Worm (Caenorhabditis elegans): ENCODE results near the gene nspe-1.

The nspe-1 gene

DNA sequence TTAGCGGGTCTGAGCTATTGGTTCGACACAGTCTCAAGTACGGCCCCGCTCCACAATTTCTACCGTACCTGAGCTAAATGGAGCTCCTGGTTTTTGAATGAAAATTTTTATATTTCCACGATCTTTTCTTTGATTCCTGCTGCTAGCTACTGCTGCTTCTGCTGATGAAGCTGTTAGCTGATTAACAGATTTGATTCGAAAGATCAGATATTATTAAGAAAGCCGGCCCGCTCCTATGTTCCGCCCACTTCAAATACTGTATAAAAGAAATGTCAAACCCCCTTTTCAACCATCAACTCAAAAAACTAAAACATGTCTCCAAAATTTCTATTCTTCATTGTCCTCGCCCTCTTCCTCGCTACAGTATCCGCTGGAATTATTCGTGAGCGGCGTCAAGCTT is 3.1 kb downstream of the nspe-1 start, which contains the start of gene nspe-3:
nspe-3 (plus strand) TSS at position 301 of the 400 bp plus-strand sequence.
- TF ChIP-seq lin-11 (tag; optimal IDR thresholded peaks at IDR 0.05), result no peak
- no peak for TF ChIP-seq crh-2 (tag; optimal IDR thresholded peaks at IDR 0.05)
- no peak for TF ChIP-seq nhr-77 (tag; optimal IDR thresholded peaks at IDR 0.05)
- no peak for TF ChIP-seq lin-13 (GFP tag; optimal IDR thresholded peaks at IDR 0.05)
- no peak for TF ChIP-seq blmp-1 (tag; optimal IDR thresholded peaks at IDR 0.05; ENCODE audit: insufficient read depth)
- TF ChIP-seq ZK546.5 (tag; optimal IDR thresholded peaks at IDR 0.05), result no peak
- no peak for TF ChIP-seq lsy-2 (tag; optimal IDR thresholded peaks at IDR 0.05)
- TF ChIP-seq lin-39 (tag; optimal IDR thresholded peaks at IDR 0.05), result no peak
- TF ChIP-seq dmd-4 (tag; optimal IDR thresholded peaks at IDR 0.05), result no peak

DNA sequence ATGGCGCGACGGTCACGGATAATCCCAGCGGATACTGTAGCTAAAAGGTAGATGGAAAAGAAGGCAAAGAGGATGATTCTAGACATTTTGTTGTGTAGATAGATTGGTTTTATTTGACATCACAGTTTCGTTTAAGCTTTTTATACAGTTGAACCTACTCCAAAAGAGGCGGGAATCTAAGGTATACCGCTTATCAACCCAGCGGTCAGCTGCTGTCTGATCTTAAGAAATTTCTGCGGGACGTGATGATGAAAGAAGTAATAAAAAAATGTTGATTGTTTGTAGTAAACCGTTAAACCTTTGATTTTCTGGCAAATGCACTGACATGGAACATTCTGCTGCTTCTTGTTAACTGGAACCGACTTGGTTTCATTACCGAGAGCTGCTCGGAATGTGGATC is 4.6 kb downstream of the nspe-1 start, which contains the start of gene nspe-6:
nspe-6 (minus strand) TSS at position 101 of the 400 bp plus-strand sequence.
- TF ChIP-seq nhr-21 (tag; optimal IDR thresholded peaks at IDR 0.05) (no peak), unc-62 (GFP tag; optimal IDR thresholded peaks at IDR 0.05) (no peak), dmd-4 (tag; optimal IDR thresholded peaks at IDR 0.05) (no peak), mab-5 (tag; optimal IDR thresholded peaks at IDR 0.05) (no peak), blmp-1 (tag; optimal IDR thresholded peaks at IDR 0.05; ENCODE audit: insufficient read depth) (no peak), nhr-6 (tag; optimal IDR thresholded peaks at IDR 0.05) (no peak), sem-4 (tag; optimal IDR thresholded peaks at IDR 0.05) (no peak), nhr-129 (tag; optimal IDR thresholded peaks at IDR 0.05) (no peak), nhr-11 (tag; optimal IDR thresholded peaks at IDR 0.05) (no peak), unc-55 (GFP tag; optimal IDR thresholded peaks at IDR 0.05) (no peak), lsy-2 (tag; optimal IDR thresholded peaks at IDR 0.05) (no peak), nhr-77 (tag; optimal IDR thresholded peaks at IDR 0.05) (no peak), fos-1 (tag; optimal IDR thresholded peaks at IDR 0.05) (no peak), elt-1 (tag; optimal IDR thresholded peaks at IDR 0.05) (no peak)

DNA sequence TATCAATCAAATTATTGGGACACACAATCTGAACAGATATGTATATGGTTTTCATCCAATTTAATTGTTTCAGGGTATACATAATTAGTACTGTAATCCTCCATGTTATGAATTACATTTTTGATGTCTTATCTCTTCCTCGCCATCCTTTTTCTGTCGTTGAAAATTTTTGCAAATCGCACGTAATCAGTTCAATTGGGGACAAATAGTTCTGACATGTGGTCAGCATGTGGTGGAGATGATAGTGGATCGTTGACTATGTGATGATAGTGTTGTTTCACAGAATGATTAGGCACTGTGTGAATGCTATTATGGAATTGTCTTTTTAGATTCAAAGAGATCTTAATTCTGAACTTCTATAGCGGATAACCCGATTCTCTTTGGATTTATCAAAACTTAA is 5.3 kb downstream of the nspe-1 start:
- TF ChIP-seq snpc-4 (tag; optimal IDR thresholded peaks at IDR 0.05), result no peak
- TF ChIP-seq sma-9 (GFP tag; optimal IDR thresholded peaks at IDR 0.05), result peak; percentile 94
- TF ChIP-seq sma-9 (tag; optimal IDR thresholded peaks at IDR 0.05), result no peak
- peak; percentile 42 for TF ChIP-seq sma-3 (GFP tag; optimal IDR thresholded peaks at IDR 0.05)
- TF ChIP-seq dmd-4 (tag; optimal IDR thresholded peaks at IDR 0.05), result no peak

DNA sequence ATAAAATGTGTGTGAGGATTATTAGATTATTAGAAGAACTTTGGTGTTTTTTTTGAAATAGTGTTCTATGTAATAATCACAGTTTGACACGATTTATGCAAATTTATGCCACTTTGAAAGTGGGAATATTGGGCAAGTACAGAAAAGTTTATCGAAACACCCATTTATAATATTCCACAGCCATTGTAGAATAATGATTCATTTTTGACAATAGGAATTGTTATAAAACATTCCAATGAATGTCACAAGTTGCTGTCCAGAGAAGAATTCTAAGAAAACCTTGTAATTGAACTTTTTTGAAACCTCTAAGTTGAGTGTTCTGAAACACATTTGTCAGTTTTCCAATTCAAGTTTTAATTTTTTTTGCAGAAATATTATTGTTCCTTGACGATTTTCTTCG is 8.4 kb downstream of the nspe-1 start, which contains the start of gene nspe-4:
nspe-4 (plus strand) TSS at position 301 of the 400 bp plus-strand sequence.
- no peak for TF ChIP-seq alr-1 (tag; optimal IDR thresholded peaks at IDR 0.05)

DNA sequence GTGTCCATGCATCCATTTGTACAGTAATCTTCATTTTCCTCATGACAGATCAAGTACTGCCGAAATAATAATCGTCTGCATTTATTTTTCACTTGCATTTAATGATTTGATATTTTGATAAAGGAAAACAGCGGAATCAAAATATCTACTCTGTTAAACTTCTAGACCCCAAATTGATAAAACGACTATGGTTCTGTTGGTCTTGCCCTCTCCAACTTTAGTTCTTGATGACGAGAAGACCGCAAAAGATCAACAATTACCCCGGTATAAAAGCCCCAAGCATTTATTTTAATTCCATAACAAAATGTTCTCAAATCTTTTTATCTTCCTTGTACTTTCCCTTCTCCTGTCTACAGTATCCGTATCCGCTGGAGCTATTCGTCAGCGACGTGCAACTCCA is 12.0 kb downstream of the nspe-1 start, which contains the start of gene Y38E10A.9:
Y38E10A.9 (plus strand) TSS at position 301 of the 400 bp plus-strand sequence.
- TF ChIP-seq nhr-129 (tag; optimal IDR thresholded peaks at IDR 0.05) (no peak), elt-1 (tag; optimal IDR thresholded peaks at IDR 0.05) (no peak), ceh-82 (tag; optimal IDR thresholded peaks at IDR 0.05) (no peak), nhr-6 (tag; optimal IDR thresholded peaks at IDR 0.05) (no peak), unc-55 (GFP tag; optimal IDR thresholded peaks at IDR 0.05) (no peak), mab-5 (tag; optimal IDR thresholded peaks at IDR 0.05) (no peak), ceh-16 (tag; optimal IDR thresholded peaks at IDR 0.05) (no peak), dmd-4 (tag; optimal IDR thresholded peaks at IDR 0.05) (no peak), ztf-1 (GFP tag; conservative IDR thresholded peaks at IDR 0.05) (no peak), snpc-4 (tag; optimal IDR thresholded peaks at IDR 0.05) (no peak), ztf-11 (tag; optimal IDR thresholded peaks at IDR 0.05) (no peak), skn-1 (tag; optimal IDR thresholded peaks at IDR 0.05) (no peak), Y55F3AM.14 (GFP tag; optimal IDR thresholded peaks at IDR 0.05) (no peak)

DNA sequence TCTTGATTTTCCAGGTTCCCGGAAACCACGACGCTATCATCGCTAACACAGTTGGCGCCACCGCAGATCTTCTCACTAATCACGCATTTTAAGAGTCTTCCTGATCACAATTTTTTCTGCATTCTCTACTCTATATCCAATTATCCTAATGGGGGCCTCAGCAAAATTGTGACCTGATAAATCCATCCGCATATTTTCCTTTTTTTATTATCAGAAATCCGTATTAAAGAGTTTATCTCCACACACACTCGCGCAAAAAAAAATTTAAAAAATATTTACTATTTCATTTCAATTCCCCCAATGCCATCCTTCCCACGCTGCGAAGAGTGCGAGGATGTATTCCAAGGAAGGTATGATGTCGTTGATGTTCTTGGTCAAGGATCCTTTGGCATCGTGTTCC is 13.8 kb downstream of the nspe-1 start, which contains the start of gene Y38E10A.8:
Y38E10A.8 (plus strand) TSS at position 301 of the 400 bp plus-strand sequence.
- TF ChIP-seq nhr-12 (tag; optimal IDR thresholded peaks at IDR 0.05) (no peak), alr-1 (tag; optimal IDR thresholded peaks at IDR 0.05) (no peak), C34F6.9 (tag; optimal IDR thresholded peaks at IDR 0.05) (no peak), dmd-4 (tag; optimal IDR thresholded peaks at IDR 0.05) (no peak)

Measured in whole organism, L2 larva.